Fruit fly (Drosophila melanogaster) whole organism, embryonic: ENCODE results near the gene hyd.
A peak's percentile ranks its signal among the peaks of the same experiment; 100 is the strongest.

Experiments used
- Aef1 ChIP-seq: fragments of 200-800 bp; sonication (Bioruptor generic); IDR thresholded peaks from 3 replicates; pipeline ENCODE4 v1.3.6; 2022; ENCODE audit warnings: missing biosample characterization, missing genetic modification characterization
- CG10543 ChIP-seq: fragments of 200-800 bp; sonication (Bioruptor generic); optimal IDR thresholded peaks from 3 replicates; lab custom pipeline; 2017; ENCODE audit warnings: missing biosample characterization, mild to moderate bottlenecking, missing genetic modification characterization, moderate library complexity
- CG11247 ChIP-seq: fragments of 200-800 bp; sonication (Bioruptor generic); IDR thresholded peaks from 2 replicates; pipeline ENCODE4 v1.3.6; 2022; ENCODE audit warnings: missing biosample characterization, missing genetic modification characterization
- CG12219 ChIP-seq: fragments of 200-800 bp; sonication (Bioruptor generic); optimal IDR thresholded peaks from 3 replicates; lab custom pipeline; 2018; ENCODE audit warnings: missing biosample characterization, mild to moderate bottlenecking, missing genetic modification characterization
- CG12391 ChIP-seq: fragments of 200-800 bp; sonication (Bioruptor generic); optimal IDR thresholded peaks from 3 replicates; lab custom pipeline; 2018; ENCODE audit warnings: missing biosample characterization, mild to moderate bottlenecking, missing genetic modification characterization, moderate library complexity
- CG14860 ChIP-seq: fragments of 200-800 bp; sonication (Bioruptor generic); IDR thresholded peaks from 3 replicates; pipeline ENCODE4 v1.3.6; 2022; ENCODE audit warnings: missing biosample characterization, missing genetic modification characterization; ENCODE audit not compliant: partially characterized antibody
- CG15514 ChIP-seq: fragments of 200-800 bp; sonication (Bioruptor generic); optimal IDR thresholded peaks from 3 replicates; lab custom pipeline; 2017; ENCODE audit warnings: missing biosample characterization, missing genetic modification characterization, mild to moderate bottlenecking, moderate library complexity, missing genetic modification reagents
- CG15696 ChIP-seq: fragments of 200-800 bp; sonication (Bioruptor generic); optimal IDR thresholded peaks from 2 replicates; lab custom pipeline; 2019; ENCODE audit warnings: missing biosample characterization, mild to moderate bottlenecking, missing genetic modification characterization, moderate library complexity
- CG16813 ChIP-seq: fragments of 200-800 bp; sonication (Bioruptor generic); IDR thresholded peaks from 3 replicates; pipeline ENCODE4 v1.3.6; 2022; ENCODE audit warnings: missing biosample characterization, missing genetic modification characterization; ENCODE audit not compliant: partially characterized antibody
- CG17359 ChIP-seq: fragments of 200-800 bp; sonication (Bioruptor generic); optimal IDR thresholded peaks from 3 replicates; lab custom pipeline; 2018; ENCODE audit warnings: missing biosample characterization, mild to moderate bottlenecking, missing genetic modification characterization, moderate library complexity
- CG2712 ChIP-seq: fragments of 200-800 bp; optimal IDR thresholded peaks from 3 replicates; lab custom pipeline; 2019; ENCODE audit warnings: missing biosample characterization, mild to moderate bottlenecking, missing genetic modification characterization, moderate library complexity
- CG31441 ChIP-seq: fragments of 200-800 bp; sonication (Bioruptor generic); IDR thresholded peaks from 2 replicates; pipeline ENCODE4 v1.3.6; 2022; ENCODE audit warnings: missing biosample characterization, missing genetic modification characterization
- CG34422 ChIP-seq: fragments of 200-800 bp; sonication (Bioruptor generic); IDR thresholded peaks from 3 replicates; pipeline ENCODE4 v1.3.6; 2022; ENCODE audit warnings: missing biosample characterization, missing genetic modification characterization
- CG6791 ChIP-seq: fragments of 200-800 bp; sonication (Bioruptor generic); IDR thresholded peaks from 3 replicates; pipeline ENCODE4 v1.3.6; 2022; ENCODE audit warnings: missing biosample characterization, missing genetic modification characterization; ENCODE audit not compliant: partially characterized antibody
- CG7357 ChIP-seq: fragments of 200-800 bp; sonication (Bioruptor generic); IDR thresholded peaks from 3 replicates; pipeline ENCODE4 v1.3.6; 2022; ENCODE audit warnings: missing biosample characterization, missing genetic modification characterization
- CoRest ChIP-seq: fragments of 200-800 bp; sonication (Bioruptor generic); optimal IDR thresholded peaks from 3 replicates; lab custom pipeline; 2018; ENCODE audit warnings: missing biosample characterization, mild to moderate bottlenecking, missing genetic modification characterization, moderate library complexity
- Doc2 ChIP-seq: fragments of 200-800 bp; sonication (Bioruptor generic); IDR thresholded peaks from 2 replicates; pipeline ENCODE4 v1.3.6; 2022; ENCODE audit warnings: missing biosample characterization, missing genetic modification characterization
- Dref ChIP-seq: fragments of 200-800 bp; sonication (Bioruptor generic); IDR thresholded peaks from 2 replicates; pipeline ENCODE4 v1.3.6; 2022; ENCODE audit warnings: missing biosample characterization, missing genetic modification characterization
- E2f2 ChIP-seq: fragments of 200-800 bp; sonication (Bioruptor generic); IDR thresholded peaks from 2 replicates; pipeline ENCODE4 v1.3.6; 2022; ENCODE audit warnings: missing biosample characterization, missing genetic modification characterization
- NFAT ChIP-seq: fragments of 200-800 bp; sonication (Bioruptor generic); IDR thresholded peaks from 2 replicates; pipeline ENCODE4 v1.3.6; 2022; ENCODE audit warnings: missing biosample characterization, missing genetic modification characterization
- ato ChIP-seq: fragments of 200-800 bp; sonication (Bioruptor generic); IDR thresholded peaks from 2 replicates; pipeline ENCODE4 v1.3.6; 2022; ENCODE audit warnings: missing biosample characterization, missing genetic modification characterization; ENCODE audit not compliant: partially characterized antibody
- btn ChIP-seq: fragments of 200-800 bp; sonication (Bioruptor generic); optimal IDR thresholded peaks from 2 replicates; lab custom pipeline; 2016; ENCODE audit warnings: missing biosample characterization, missing genetic modification characterization
- chm ChIP-seq: fragments of 200-800 bp; sonication (Bioruptor generic); IDR thresholded peaks from 2 replicates; pipeline ENCODE4 v1.3.6; 2022; ENCODE audit warnings: missing biosample characterization, missing genetic modification characterization
- ci ChIP-seq: fragments of 200-800 bp; sonication (Bioruptor generic); IDR thresholded peaks from 3 replicates; pipeline ENCODE4 v1.3.6; 2022; ENCODE audit warnings: missing biosample characterization, missing genetic modification characterization
- dan ChIP-seq: fragments of 200-800 bp; sonication (Bioruptor generic); IDR thresholded peaks from 2 replicates; pipeline ENCODE4 v1.3.6; 2022; ENCODE audit warnings: missing biosample characterization, missing genetic modification characterization
- disco-r ChIP-seq: fragments of 200-800 bp; sonication (Bioruptor generic); optimal IDR thresholded peaks from 2 replicates; lab custom pipeline; 2016; ENCODE audit warnings: missing biosample characterization, missing genetic modification characterization
- dpn ChIP-seq, 2 experiments: fragments of 200-800 bp; sonication (Bioruptor generic); optimal IDR thresholded peaks; 3 replicates each; lab custom pipeline; 2016; ENCODE audit warnings: missing biosample characterization in 2 of 2, missing genetic modification characterization in 2 of 2
- ftz-f1 ChIP-seq: fragments of 200-800 bp; sonication (Bioruptor generic); optimal IDR thresholded peaks from 2 replicates; lab custom pipeline; 2016; ENCODE audit warnings: missing biosample characterization, missing genetic modification characterization
- gsb ChIP-seq: fragments of 200-800 bp; sonication (Bioruptor generic); IDR thresholded peaks from 2 replicates; pipeline ENCODE4 v1.3.6; 2022; ENCODE audit warnings: missing biosample characterization, missing genetic modification characterization
- inv ChIP-seq: fragments of 200-800 bp; sonication (Bioruptor generic); IDR thresholded peaks from 2 replicates; pipeline ENCODE4 v1.3.6; 2022; ENCODE audit warnings: missing biosample characterization, missing genetic modification characterization; ENCODE audit not compliant: partially characterized antibody
- lilli ChIP-seq: fragments of 200-800 bp; sonication (Bioruptor generic); optimal IDR thresholded peaks from 3 replicates; lab custom pipeline; 2016; ENCODE audit warnings: missing biosample characterization, missing genetic modification characterization
- mam ChIP-seq: fragments of 200-800 bp; sonication (Bioruptor generic); optimal IDR thresholded peaks from 3 replicates; lab custom pipeline; 2016; ENCODE audit warnings: missing biosample characterization, missing genetic modification characterization
- mld ChIP-seq: fragments of 200-800 bp; sonication (Bioruptor generic); IDR thresholded peaks from 3 replicates; pipeline ENCODE4 v1.3.6; 2022; ENCODE audit warnings: missing biosample characterization, missing genetic modification characterization; ENCODE audit not compliant: partially characterized antibody
- nerfin-2 ChIP-seq: fragments of 200-800 bp; sonication (Bioruptor generic); IDR thresholded peaks from 2 replicates; pipeline ENCODE4 v1.3.6; 2022; ENCODE audit warnings: missing biosample characterization, missing genetic modification characterization; ENCODE audit not compliant: partially characterized antibody
- phol ChIP-seq: fragments of 200-800 bp; sonication (Bioruptor generic); optimal IDR thresholded peaks from 3 replicates; lab custom pipeline; 2018; ENCODE audit warnings: missing biosample characterization, mild to moderate bottlenecking, missing genetic modification characterization, moderate library complexity
- pita ChIP-seq: fragments of 200-800 bp; sonication (Bioruptor generic); optimal IDR thresholded peaks from 2 replicates; lab custom pipeline; 2017; ENCODE audit warnings: missing biosample characterization, mild to moderate bottlenecking, missing genetic modification characterization
- row ChIP-seq: fragments of 200-800 bp; sonication (Bioruptor generic); IDR thresholded peaks from 3 replicates; pipeline ENCODE4 v1.3.6; 2022; ENCODE audit warnings: missing biosample characterization, missing genetic modification characterization
- tna ChIP-seq: fragments of 200-800 bp; sonication (Bioruptor generic); IDR thresholded peaks from 2 replicates; pipeline ENCODE4 v1.3.6; 2022; ENCODE audit warnings: missing biosample characterization, missing genetic modification characterization; ENCODE audit not compliant: partially characterized antibody
- trem ChIP-seq: fragments of 200-800 bp; optimal IDR thresholded peaks from 3 replicates; lab custom pipeline; 2019; ENCODE audit warnings: missing biosample characterization, mild to moderate bottlenecking, missing genetic modification characterization, moderate library complexity
- unc-4 ChIP-seq: fragments of 200-800 bp; sonication (Bioruptor generic); IDR thresholded peaks from 2 replicates; pipeline ENCODE4 v1.3.6; 2022; ENCODE audit warnings: missing biosample characterization, missing genetic modification characterization; ENCODE audit not compliant: partially characterized antibody
- vvl ChIP-seq: fragments of 200-800 bp; sonication (Bioruptor generic); IDR thresholded peaks from 2 replicates; pipeline ENCODE4 v1.3.6; 2022; ENCODE audit warnings: missing biosample characterization, missing genetic modification characterization
- zen2 ChIP-seq: fragments of 200-800 bp; sonication (Bioruptor generic); IDR thresholded peaks from 3 replicates; pipeline ENCODE4 v1.3.6; 2022; ENCODE audit warnings: missing biosample characterization, missing genetic modification characterization; ENCODE audit not compliant: partially characterized antibody

Gene hyd

dm6 chr3R:9762955-9763931 lies 37.8 kb upstream of the hyd start, which contains the start of the genes Snap24 and CG8478 (continued):
- TF ChIP-seq lilli (GFP tag; lab: Kevin White, UChicago) = peak; percentile 30
- no peak for TF ChIP-seq CG31441 (GFP tag; lab: Robert Waterston, UW)
- TF ChIP-seq mld (GFP tag; lab: Robert Waterston, UW) = peak; percentile 56; the same call in 2 of the 3 replicates
- peak; percentile 64; the same call in 2 of the 3 replicates for TF ChIP-seq CG14860 (GFP tag; lab: Robert Waterston, UW)
- peak; percentile 6 for TF ChIP-seq CG2712 (tag; lab: Kevin White, UChicago)
- peak; percentile 2 for TF ChIP-seq mam (GFP tag; lab: Kevin White, UChicago)
- TF ChIP-seq CG6791 (GFP tag; lab: Robert Waterston, UW) = peak; percentile 79
- TF ChIP-seq dan (GFP tag; lab: Robert Waterston, UW) = no peak
- TF ChIP-seq pita (GFP tag; lab: Kevin White, UChicago) = peak; percentile 46
- no peak for TF ChIP-seq Doc2 (GFP tag; lab: Robert Waterston, UW)
- peak; percentile 81 for TF ChIP-seq CG16813 (GFP tag; lab: Robert Waterston, UW)
- peak; percentile 68; the same call in 1 of the 2 replicates for TF ChIP-seq tna
- peak; percentile 66; the same call in 2 of the 3 replicates for TF ChIP-seq zen2
- peak; percentile 80 for TF ChIP-seq ato (GFP tag; lab: Robert Waterston, UW)
- TF ChIP-seq, all 482 proteins: peak for 87

dm6 chr3R:9759360-9760191 lies 34.2 kb upstream of the hyd start, which contains the start of gene Mpi:
Gene Mpi (plus strand): TSS chr3R:9759622.
- TF ChIP-seq disco-r (GFP tag; lab: Kevin White, UChicago) = no peak
- peak; percentile 92 for TF ChIP-seq row (GFP tag; lab: Robert Waterston, UW)
- TF ChIP-seq CG12391 (tag; lab: Kevin White, UChicago) = peak; percentile 50
- TF ChIP-seq CG16813 (GFP tag; lab: Robert Waterston, UW) = peak; percentile 52; the same call in 1 of the 3 replicates
- TF ChIP-seq Dref (GFP tag; lab: Robert Waterston, UW) = peak; percentile 62
- TF ChIP-seq CoRest = peak; percentile 40
- 0 out of 2 replicates have a peak, but pooled peaks have one; percentile 14 for TF ChIP-seq chm (GFP tag; lab: Robert Waterston, UW)
- peak; percentile 33 for TF ChIP-seq CG17359
- TF ChIP-seq CG34422 = 0 out of 3 replicates have a peak, but pooled peaks have one; percentile 30
- peak; percentile 71 for TF ChIP-seq ftz-f1 (GFP tag; lab: Kevin White, UChicago)
- peak; percentile 34 for TF ChIP-seq CG15696 (tag; lab: Kevin White, UChicago)
- TF ChIP-seq CG15514 = peak; percentile 43
- peak; percentile 58 for TF ChIP-seq trem
- TF ChIP-seq CG11247 (GFP tag; lab: Robert Waterston, UW) = 0 out of 2 replicates have a peak, but pooled peaks have one; percentile 17
- TF ChIP-seq CG12219 (GFP tag; lab: Kevin White, UChicago) = peak; percentile 11
- peak; percentile 89 for TF ChIP-seq CG7357 (GFP tag; lab: Robert Waterston, UW)
- peak; percentile 31; the same call in 1 of the 2 replicates for TF ChIP-seq nerfin-2
- TF ChIP-seq vvl = peak; percentile 53
- TF ChIP-seq dpn (GFP tag; optimal IDR thresholded peaks at IDR 0.05; lab: Kevin White, UChicago) = peak in 1 of 2 experiments; percentile 25
- TF ChIP-seq inv (GFP tag; lab: Robert Waterston, UW) = peak; percentile 44
- TF ChIP-seq Aef1 = no peak
- TF ChIP-seq phol (tag; lab: Kevin White, UChicago) = peak; percentile 51
- peak; percentile 46; the same call in 1 of the 2 replicates for TF ChIP-seq E2f2 (GFP tag; lab: Robert Waterston, UW)
- TF ChIP-seq btn (GFP tag; lab: Kevin White, UChicago) = no peak
- peak; percentile 63 for TF ChIP-seq unc-4 (GFP tag; lab: Robert Waterston, UW)
- TF ChIP-seq ato (GFP tag; lab: Robert Waterston, UW) = 0 out of 2 replicates have a peak, but pooled peaks have one; percentile 45
- peak; percentile 25 for TF ChIP-seq CG10543 (GFP tag; lab: Kevin White, UChicago)
- TF ChIP-seq gsb (GFP tag; lab: Robert Waterston, UW) = no peak
- TF ChIP-seq NFAT (GFP tag; lab: Robert Waterston, UW) = 0 out of 2 replicates have a peak, but pooled peaks have one; percentile 10
- peak; percentile 43; the same call in 2 of the 3 replicates for TF ChIP-seq ci (GFP tag; lab: Robert Waterston, UW)
